Worm (Caenorhabditis elegans) whole organism, L1 larva: ENCODE measurements around the gene F49C5.7.

Source experiments
- C34B4.2 ChIP-seq: sonication (generic microtip); optimal IDR thresholded peaks from 2 replicates; lab custom pipeline; 2017; ENCODE audit warnings: mild to moderate bottlenecking, missing genetic modification characterization, missing compliant biosample characterization
- F16B12.6 ChIP-seq: fragments of 150-350 bp; optimal IDR thresholded peaks from 2 replicates; lab custom pipeline; 2014; ENCODE audit warnings: missing biosample characterization, missing genetic modification characterization
- Y116A8C.19 ChIP-seq: sonication (generic microtip); optimal IDR thresholded peaks from 2 replicates; lab custom pipeline; 2016; ENCODE audit warnings: missing compliant biosample characterization, missing genetic modification characterization, borderline replicate concordance
- aha-1 ChIP-seq: fragments of 150-350 bp; optimal IDR thresholded peaks from 2 replicates; lab custom pipeline; 2014; ENCODE audit warnings: missing biosample characterization, missing genetic modification characterization
- alr-1 ChIP-seq: fragments of 200-800 bp; sonication (Bioruptor generic); optimal IDR thresholded peaks from 2 replicates; lab custom pipeline; 2018; ENCODE audit warnings: borderline replicate concordance, mild to moderate bottlenecking, missing genetic modification characterization, missing compliant biosample characterization
- aly-2 ChIP-seq: fragments of 150-350 bp; optimal IDR thresholded peaks from 2 replicates; lab custom pipeline; 2014; ENCODE audit warnings: missing biosample characterization, missing genetic modification characterization
- ama-1 ChIP-seq: fragments of 150-350 bp; optimal IDR thresholded peaks from 2 replicates; lab custom pipeline; 2014
- blmp-1 ChIP-seq: fragments of 150-350 bp; optimal IDR thresholded peaks from 2 replicates; lab custom pipeline; 2014; ENCODE audit warnings: missing biosample characterization, missing genetic modification characterization
- ceh-88 ChIP-seq: fragments of 200-800 bp; sonication (Bioruptor generic); IDR thresholded peaks from 2 replicates; pipeline ENCODE4 v1.3.6; 2022; ENCODE audit warnings: missing genetic modification characterization, missing compliant biosample characterization
- dpl-1 ChIP-seq, 3 experiments: fragments of 150-350 bp in 2 of 3; sonication (generic microtip) in 1 of 3; optimal IDR thresholded peaks; 2 replicates each; lab custom pipeline; 2014 to 2017; ENCODE audit warnings: missing biosample characterization in 3 of 3, missing genetic modification characterization in 3 of 3, missing genetic modification reagents in 3 of 3
- dsc-1 ChIP-seq: sonication (generic microtip); optimal IDR thresholded peaks from 2 replicates; lab custom pipeline; 2016; ENCODE audit warnings: mild to moderate bottlenecking, missing genetic modification characterization, missing compliant biosample characterization
- elt-3 ChIP-seq, 6 experiments: fragments of 150-350 bp in 1 of 6; sonication (generic microtip); optimal IDR thresholded peaks; 2 replicates each; lab custom pipeline; 2017 to 2018; ENCODE audit warnings: missing biosample characterization in 6 of 6, missing genetic modification characterization in 6 of 6, inconsistent platforms in 1 of 6
- fkh-4 ChIP-seq: sonication (generic microtip); optimal IDR thresholded peaks from 2 replicates; lab custom pipeline; 2016; ENCODE audit warnings: missing compliant biosample characterization, missing genetic modification characterization, borderline replicate concordance
- fkh-8 ChIP-seq: sonication (generic microtip); optimal IDR thresholded peaks from 2 replicates; lab custom pipeline; 2016; ENCODE audit warnings: mild to moderate bottlenecking, missing genetic modification characterization, missing compliant biosample characterization
- grh-1 ChIP-seq: fragments of 200-800 bp; sonication (Bioruptor generic); IDR thresholded peaks from 2 replicates; pipeline ENCODE4 v1.3.6; 2022; ENCODE audit warnings: missing genetic modification reagents, missing genetic modification characterization, missing compliant biosample characterization
- hlh-17 ChIP-seq: fragments of 200-800 bp; sonication (Bioruptor generic); optimal IDR thresholded peaks from 2 replicates; lab custom pipeline; 2018; ENCODE audit warnings: missing genetic modification characterization, mild to moderate bottlenecking, missing compliant biosample characterization, moderate library complexity, borderline replicate concordance
- hpl-2 ChIP-seq: fragments of 150-350 bp; optimal IDR thresholded peaks from 2 replicates; lab custom pipeline; 2014; ENCODE audit warnings: missing biosample characterization, missing genetic modification reagents, missing genetic modification characterization
- irx-1 ChIP-seq: sonication (generic microtip); optimal IDR thresholded peaks from 2 replicates; lab custom pipeline; 2016; ENCODE audit warnings: missing genetic modification characterization, missing compliant biosample characterization
- isw-1 ChIP-seq: fragments of 200-800 bp; sonication (Bioruptor generic); IDR thresholded peaks from 2 replicates; pipeline ENCODE4 v1.3.6; 2022; ENCODE audit warnings: missing genetic modification characterization, missing compliant biosample characterization
- jun-1 ChIP-seq: fragments of 150-350 bp; optimal IDR thresholded peaks from 2 replicates; lab custom pipeline; 2014; ENCODE audit warnings: missing biosample characterization, missing genetic modification reagents, missing genetic modification characterization
- lin-14 ChIP-seq: fragments of 200-800 bp; sonication (Bioruptor generic); optimal IDR thresholded peaks from 2 replicates; lab custom pipeline; 2018; ENCODE audit warnings: mild to moderate bottlenecking, missing genetic modification characterization, moderate library complexity, missing compliant biosample characterization
- lin-15B ChIP-seq: fragments of 150-350 bp; sonication (generic microtip); optimal IDR thresholded peaks from 3 replicates; lab custom pipeline; 2014; ENCODE audit warnings: missing biosample characterization, missing genetic modification characterization
- lir-3 ChIP-seq: sonication (generic microtip); optimal IDR thresholded peaks from 2 replicates; lab custom pipeline; 2016; ENCODE audit warnings: mild to moderate bottlenecking, missing genetic modification characterization, moderate library complexity, missing compliant biosample characterization; ENCODE audit not compliant: poor library complexity
- lsy-2 ChIP-seq, 2 experiments: fragments of 150-350 bp; optimal IDR thresholded peaks; 2 replicates each; lab custom pipeline; 2014; ENCODE audit warnings: missing biosample characterization in 2 of 2, missing genetic modification characterization in 2 of 2
- mdl-1 ChIP-seq, 2 experiments: fragments of 150-350 bp; optimal IDR thresholded peaks; 2 replicates each; lab custom pipeline; 2014 to 2017; ENCODE audit warnings: missing biosample characterization in 2 of 2, missing genetic modification characterization in 2 of 2, inconsistent platforms in 1 of 2
- mef-2 ChIP-seq: fragments of 150-350 bp; optimal IDR thresholded peaks from 2 replicates; lab custom pipeline; 2014; ENCODE audit warnings: missing biosample characterization, missing genetic modification characterization
- nhr-28 ChIP-seq: fragments of 150-350 bp; optimal IDR thresholded peaks from 2 replicates; lab custom pipeline; 2014; ENCODE audit warnings: missing biosample characterization, missing genetic modification characterization
- nhr-71 ChIP-seq: sonication (generic microtip); optimal IDR thresholded peaks from 2 replicates; lab custom pipeline; 2016; ENCODE audit warnings: mild to moderate bottlenecking, missing genetic modification characterization, moderate library complexity, missing compliant biosample characterization
- nhr-77 ChIP-seq: fragments of 150-350 bp; optimal IDR thresholded peaks from 2 replicates; lab custom pipeline; 2014; ENCODE audit warnings: missing biosample characterization, missing genetic modification characterization
- nhr-84 ChIP-seq: sonication (generic microtip); optimal IDR thresholded peaks from 2 replicates; lab custom pipeline; 2017; ENCODE audit warnings: missing biosample characterization, missing genetic modification characterization
- nhr-90 ChIP-seq: sonication (generic microtip); optimal IDR thresholded peaks from 2 replicates; lab custom pipeline; 2016; ENCODE audit warnings: mild to moderate bottlenecking, missing genetic modification characterization, missing compliant biosample characterization; ENCODE audit not compliant: poor library complexity
- pag-3 ChIP-seq: sonication (generic microtip); optimal IDR thresholded peaks from 2 replicates; lab custom pipeline; 2017; ENCODE audit warnings: missing genetic modification characterization, mild to moderate bottlenecking, missing compliant biosample characterization, antibody characterized with exemption, borderline replicate concordance; ENCODE audit not compliant: insufficient read depth
- pax-3 ChIP-seq: fragments of 200-800 bp; sonication (Bioruptor generic); optimal IDR thresholded peaks from 2 replicates; lab custom pipeline; 2018; ENCODE audit warnings: mild to moderate bottlenecking, missing genetic modification characterization, moderate library complexity, missing compliant biosample characterization
- pqm-1 ChIP-seq: sonication (generic microtip); optimal IDR thresholded peaks from 3 replicates; lab custom pipeline; 2017; ENCODE audit warnings: missing biosample characterization, missing genetic modification characterization
- rnt-1 ChIP-seq: sonication (generic microtip); optimal IDR thresholded peaks from 2 replicates; lab custom pipeline; 2016; ENCODE audit warnings: mild to moderate bottlenecking, missing genetic modification characterization, moderate library complexity, missing compliant biosample characterization
- snpc-4 ChIP-seq: fragments of 150-350 bp; optimal IDR thresholded peaks from 2 replicates; lab custom pipeline; 2014; ENCODE audit warnings: missing biosample characterization, missing genetic modification characterization
- tbx-2 ChIP-seq: sonication (generic microtip); optimal IDR thresholded peaks from 2 replicates; lab custom pipeline; 2016; ENCODE audit warnings: missing genetic modification characterization, missing compliant biosample characterization
- unc-130 ChIP-seq: fragments of 150-350 bp; optimal IDR thresholded peaks from 2 replicates; lab custom pipeline; 2017; ENCODE audit warnings: missing biosample characterization, missing genetic modification characterization, inconsistent platforms
- unc-30 ChIP-seq: sonication (generic microtip); optimal IDR thresholded peaks from 2 replicates; lab custom pipeline; 2017; ENCODE audit warnings: missing biosample characterization, missing genetic modification characterization
- xbp-1 ChIP-seq: sonication (generic microtip); optimal IDR thresholded peaks from 2 replicates; lab custom pipeline; 2016; ENCODE audit warnings: missing genetic modification characterization, missing compliant biosample characterization
- zag-1 ChIP-seq: fragments of 150-350 bp; optimal IDR thresholded peaks from 2 replicates; lab custom pipeline; 2014; ENCODE audit warnings: missing biosample characterization, missing genetic modification characterization

The F49C5.7 gene

DNA sequence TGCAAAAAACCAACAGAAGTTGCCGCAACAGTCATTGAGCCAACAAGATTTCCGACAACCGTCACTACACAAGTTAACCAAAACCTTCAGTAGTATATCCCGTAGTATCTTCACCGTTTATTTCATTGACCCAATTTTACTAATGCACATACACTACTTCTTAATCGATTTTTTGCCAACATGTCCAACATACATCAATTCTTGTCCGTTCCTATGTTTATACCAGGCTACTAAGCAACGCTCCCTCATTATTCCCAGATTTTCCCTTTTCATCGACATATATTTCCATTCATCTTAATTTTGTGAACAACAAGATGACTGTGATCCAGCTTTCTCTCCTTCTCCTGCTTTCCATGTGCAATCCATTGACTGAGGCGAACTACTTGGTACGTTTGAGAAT lies at the start of gene F49C5.7:
Gene F49C5.7 (plus strand): TSS at position 301 of the 400 bp plus-strand sequence.
- no peak for TF ChIP-seq C34B4.2 (tag; lab: Kevin White, UChicago)
- TF ChIP-seq blmp-1 (tag; lab: Kevin White, UChicago): no peak
- TF ChIP-seq F16B12.6: no peak
- no peak for TF ChIP-seq xbp-1 (tag; lab: Kevin White, UChicago)
- TF ChIP-seq pag-3 (tag; lab: Kevin White, UChicago): no peak

DNA sequence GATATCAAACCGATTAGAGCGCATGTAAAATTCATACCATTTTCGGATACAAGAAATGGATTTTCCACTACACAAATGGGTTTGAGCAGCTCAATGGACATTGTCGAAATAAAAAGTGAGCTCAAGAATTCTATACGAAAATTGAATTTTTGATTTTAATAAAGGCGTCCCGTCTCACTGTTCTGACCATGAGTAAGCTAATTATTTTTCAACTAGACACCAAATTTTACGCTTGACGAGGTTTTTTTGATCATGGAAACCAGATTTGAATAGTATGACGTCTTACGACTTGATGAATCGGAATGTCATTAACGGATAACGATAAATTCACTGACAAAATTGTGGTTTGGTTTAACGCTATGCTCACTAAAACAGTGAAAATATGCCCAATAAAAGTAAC lies 49.6 kb upstream of the F49C5.7 start, which contains the start of gene srh-61:
Gene srh-61 (minus strand): TSS at position 101 of the 400 bp plus-strand sequence.
- TF ChIP-seq lir-3 (tag; lab: Kevin White, UChicago): no peak
- TF ChIP-seq elt-3 (tag; optimal IDR thresholded peaks at IDR 0.05; lab: Kevin White, UChicago): no peak
- no peak for TF ChIP-seq snpc-4
- no peak for TF ChIP-seq rnt-1

DNA sequence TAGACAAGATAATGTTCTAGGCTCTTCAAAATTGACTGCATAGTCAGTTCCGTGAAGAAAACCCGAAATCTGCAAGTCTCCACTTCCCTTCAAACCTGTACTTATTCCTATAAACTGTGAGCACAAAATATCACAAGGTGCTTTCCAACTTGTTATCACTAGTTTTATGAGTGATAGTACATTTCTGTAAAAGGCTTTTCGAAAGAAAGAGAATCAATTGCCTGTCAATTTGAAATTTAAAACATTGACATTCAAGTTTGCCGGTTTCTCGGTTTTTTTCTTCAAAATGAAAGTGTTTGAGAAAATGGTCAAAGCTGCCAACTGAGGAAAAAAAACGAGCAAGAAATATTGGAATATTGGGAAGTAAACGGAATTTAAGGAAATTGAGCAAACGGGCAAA lies 47.9 kb upstream of the F49C5.7 start:
- TF ChIP-seq lir-3 (tag; lab: Kevin White, UChicago): no peak
- no peak for TF ChIP-seq unc-130
- no peak for TF ChIP-seq fkh-8 (tag; lab: Kevin White, UChicago)
- TF ChIP-seq lin-14: no peak
- no peak for TF ChIP-seq rnt-1
- no peak for TF ChIP-seq nhr-90 (tag; lab: Kevin White, UChicago)

DNA sequence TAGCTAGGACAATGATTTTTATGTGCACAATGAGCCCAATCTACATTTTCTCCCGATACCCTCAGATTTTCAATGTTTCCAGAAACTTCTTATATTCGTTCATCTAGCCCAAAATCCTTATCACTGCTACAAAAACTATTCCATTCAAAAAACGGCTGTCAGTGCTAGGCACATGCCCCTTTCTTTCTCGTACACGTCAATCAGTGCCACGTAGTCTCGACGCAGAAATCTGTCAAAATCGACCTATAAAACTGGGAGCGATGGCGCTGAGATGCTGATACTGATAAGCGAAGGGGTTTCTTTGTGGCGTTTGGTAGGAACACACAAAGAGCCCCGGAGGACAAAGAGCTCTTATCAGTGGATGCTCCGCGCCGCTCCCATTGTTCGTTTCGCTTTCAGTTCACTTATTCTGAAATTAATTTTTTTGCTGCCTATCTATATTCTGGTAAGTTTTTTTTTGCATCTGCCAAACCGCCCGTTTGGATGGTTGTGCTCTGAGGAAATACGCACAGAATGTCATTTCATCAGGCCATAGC lies 47.1 kb upstream of the F49C5.7 start, which contains the start of gene srh-70:
Gene srh-70 (minus strand): TSS at position 51 of the 536 bp plus-strand sequence.
- TF ChIP-seq Y116A8C.19 (no peak), rnt-1 (no peak), nhr-71 (tag; lab: Kevin White, UChicago) (no peak), unc-130 (no peak), irx-1 (tag; lab: Kevin White, UChicago) (no peak), zag-1 (tag; lab: Kevin White, UChicago) (no peak), dsc-1 (tag; lab: Kevin White, UChicago) (no peak), lsy-2 (tag; optimal IDR thresholded peaks at IDR 0.05; lab: Kevin White, UChicago) (no peak), nhr-77 (tag; lab: Kevin White, UChicago) (no peak), nhr-28 (tag; lab: Kevin White, UChicago) (no peak), pqm-1 (tag; lab: Kevin White, UChicago) (no peak)

DNA sequence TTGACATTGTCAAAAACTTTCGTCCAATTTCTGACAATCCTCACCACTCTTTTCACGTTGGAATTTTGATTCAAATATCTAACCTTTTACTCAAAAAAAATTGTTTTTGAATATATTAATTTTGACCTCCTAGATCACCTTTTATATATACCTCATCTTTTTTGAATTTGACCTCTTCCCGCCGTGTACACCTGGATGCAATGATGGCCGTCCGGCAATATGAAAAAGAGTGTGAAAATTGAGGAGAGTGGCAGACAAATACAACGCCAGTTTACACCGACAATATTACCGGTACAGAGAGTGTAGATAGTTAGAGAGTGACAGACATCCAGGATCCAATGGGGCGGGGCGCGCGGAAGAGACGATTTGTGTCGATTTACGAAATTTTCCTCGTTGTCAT lies 46.3 kb upstream of the F49C5.7 start, which contains the start of gene ceh-99:
Gene ceh-99 (plus strand): TSS at position 366 of the 400 bp plus-strand sequence.
- TF ChIP-seq tbx-2 (tag; lab: Kevin White, UChicago): no peak
- TF ChIP-seq dsc-1 (tag; lab: Kevin White, UChicago): no peak
- no peak for TF ChIP-seq fkh-8 (tag; lab: Kevin White, UChicago)
- no peak for TF ChIP-seq ceh-88
- TF ChIP-seq alr-1 (tag; lab: Kevin White, UChicago): no peak
- TF ChIP-seq F16B12.6: no peak
- TF ChIP-seq blmp-1 (tag; lab: Kevin White, UChicago): no peak
- TF ChIP-seq nhr-77 (tag; lab: Kevin White, UChicago): no peak
- TF ChIP-seq hpl-2: no peak
- no peak for TF ChIP-seq nhr-71 (tag; lab: Kevin White, UChicago)
- TF ChIP-seq fkh-4 (tag; lab: Kevin White, UChicago): no peak
- TF ChIP-seq lin-15B (tag; lab: Kevin White, UChicago): no peak
- TF ChIP-seq jun-1 (tag; lab: Kevin White, UChicago): no peak
- TF ChIP-seq hlh-17 (GFP tag; lab: Kevin White, UChicago): no peak
- TF ChIP-seq nhr-90 (tag; lab: Kevin White, UChicago): no peak

DNA sequence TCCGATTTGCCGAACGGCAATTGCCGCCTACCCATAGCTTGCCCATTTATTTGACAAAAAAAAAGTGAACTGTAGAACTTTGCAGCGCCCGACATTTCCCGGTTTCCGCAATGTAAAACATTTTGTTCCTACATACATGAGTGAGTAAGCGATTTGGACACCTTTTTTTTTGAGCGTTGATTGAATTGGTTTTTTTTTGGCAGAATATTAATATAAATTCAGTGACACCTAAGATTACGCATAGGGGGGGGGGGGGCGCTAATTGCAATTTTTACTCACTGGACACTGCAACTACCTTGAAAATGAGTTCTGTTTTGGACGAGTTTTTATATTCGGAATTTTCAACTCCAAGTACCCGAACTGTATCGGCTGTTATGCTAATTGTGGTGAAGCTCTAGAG lies 40.4 kb upstream of the F49C5.7 start, which contains the start of gene srx-118:
Gene srx-118 (plus strand): TSS at position 301 of the 400 bp plus-strand sequence.
- TF ChIP-seq dpl-1 (GFP tag; optimal IDR thresholded peaks at IDR 0.05; lab: Kevin White, UChicago) (no peak), ama-1 (lab: Kevin White, UChicago) (no peak), aha-1 (tag; lab: Kevin White, UChicago) (no peak), rnt-1 (no peak), aly-2 (tag; lab: Kevin White, UChicago) (no peak), unc-30 (no peak), hpl-2 (no peak), tbx-2 (tag; lab: Kevin White, UChicago) (no peak), mef-2 (no peak), mdl-1 (tag; optimal IDR thresholded peaks at IDR 0.05; lab: Kevin White, UChicago) (no peak), grh-1 (GFP tag; lab: Robert Waterston, UW) (no peak), alr-1 (tag; lab: Kevin White, UChicago) (no peak), nhr-84 (no peak), isw-1 (GFP tag; lab: Robert Waterston, UW) (no peak), lir-3 (tag; lab: Kevin White, UChicago) (no peak), pax-3 (no peak)
